Fruit fly (Drosophila melanogaster) whole organism, embryonic: Measurements from ENCODE around the gene trbl.

Source experiments
- Atf3 ChIP-seq: fragments of 200-800 bp; sonication (Bioruptor generic); optimal IDR thresholded peaks from 3 replicates; lab custom pipeline; 2016; ENCODE audit warnings: missing biosample characterization, missing genetic modification characterization
- Atf6 ChIP-seq: fragments of 200-800 bp; sonication (Bioruptor generic); IDR thresholded peaks from 2 replicates; pipeline ENCODE4 v1.3.6; 2022; ENCODE audit warnings: missing biosample characterization, missing genetic modification characterization
- Bgb ChIP-seq: fragments of 200-800 bp; sonication (Bioruptor generic); IDR thresholded peaks from 2 replicates; pipeline ENCODE4 v1.3.6; 2022; ENCODE audit warnings: missing biosample characterization, missing genetic modification characterization; ENCODE audit not compliant: partially characterized antibody
- Bteb2 ChIP-seq: fragments of 200-800 bp; sonication (Bioruptor generic); optimal IDR thresholded peaks from 2 replicates; lab custom pipeline; 2016; ENCODE audit warnings: missing biosample characterization, missing genetic modification characterization
- CG10543 ChIP-seq: fragments of 200-800 bp; sonication (Bioruptor generic); optimal IDR thresholded peaks from 3 replicates; lab custom pipeline; 2017; ENCODE audit warnings: missing biosample characterization, mild to moderate bottlenecking, missing genetic modification characterization, moderate library complexity
- CG10959 ChIP-seq: fragments of 200-800 bp; sonication (Bioruptor generic); IDR thresholded peaks from 2 replicates; pipeline ENCODE4 v1.3.6; 2022; ENCODE audit warnings: missing biosample characterization, missing genetic modification characterization
- CG11504 ChIP-seq: fragments of 200-800 bp; sonication (Bioruptor generic); optimal IDR thresholded peaks from 3 replicates; lab custom pipeline; 2019; ENCODE audit warnings: missing biosample characterization, mild to moderate bottlenecking, missing genetic modification characterization, moderate library complexity
- CG12219 ChIP-seq: fragments of 200-800 bp; sonication (Bioruptor generic); optimal IDR thresholded peaks from 3 replicates; lab custom pipeline; 2018; ENCODE audit warnings: missing biosample characterization, mild to moderate bottlenecking, missing genetic modification characterization
- CG13296 ChIP-seq: fragments of 200-800 bp; sonication (Bioruptor generic); optimal IDR thresholded peaks from 3 replicates; lab custom pipeline; 2018; ENCODE audit warnings: missing biosample characterization, mild to moderate bottlenecking, missing genetic modification characterization
- CG15514 ChIP-seq: fragments of 200-800 bp; sonication (Bioruptor generic); optimal IDR thresholded peaks from 3 replicates; lab custom pipeline; 2017; ENCODE audit warnings: missing biosample characterization, missing genetic modification characterization, mild to moderate bottlenecking, moderate library complexity, missing genetic modification reagents
- CG1647 ChIP-seq: fragments of 200-800 bp; sonication (Bioruptor generic); optimal IDR thresholded peaks from 3 replicates; lab custom pipeline; 2016; ENCODE audit warnings: missing biosample characterization, missing genetic modification characterization
- CG2116 ChIP-seq: fragments of 200-800 bp; sonication (Bioruptor generic); optimal IDR thresholded peaks from 3 replicates; lab custom pipeline; 2018; ENCODE audit warnings: missing biosample characterization, mild to moderate bottlenecking, missing genetic modification characterization
- CG2199 ChIP-seq: fragments of 200-800 bp; sonication (Bioruptor generic); IDR thresholded peaks from 3 replicates; pipeline ENCODE4 v1.3.6; 2022; ENCODE audit warnings: missing biosample characterization, missing genetic modification characterization
- CG30431 ChIP-seq: fragments of 200-800 bp; sonication (Bioruptor generic); optimal IDR thresholded peaks from 2 replicates; lab custom pipeline; 2017; ENCODE audit warnings: missing biosample characterization, missing genetic modification characterization
- CG31365 ChIP-seq: fragments of 200-800 bp; sonication (Bioruptor generic); optimal IDR thresholded peaks from 2 replicates; lab custom pipeline; 2018; ENCODE audit warnings: missing biosample characterization, mild to moderate bottlenecking, missing genetic modification characterization
- CG3281 ChIP-seq: fragments of 200-800 bp; sonication (Bioruptor generic); optimal IDR thresholded peaks from 3 replicates; lab custom pipeline; 2017; ENCODE audit warnings: missing biosample characterization, mild to moderate bottlenecking, missing genetic modification characterization
- CG3726 ChIP-seq: fragments of 200-800 bp; sonication (Bioruptor generic); IDR thresholded peaks from 3 replicates; pipeline ENCODE4, ENCODE4 v1.3.6; 2022; ENCODE audit warnings: missing biosample characterization, missing genetic modification characterization
- CG4282 ChIP-seq: fragments of 200-800 bp; sonication (Bioruptor generic); optimal IDR thresholded peaks from 2 replicates; lab custom pipeline; 2016; ENCODE audit warnings: missing biosample characterization, missing genetic modification characterization
- CG4854 ChIP-seq: fragments of 200-800 bp; sonication (Bioruptor generic); optimal IDR thresholded peaks from 2 replicates; lab custom pipeline; 2016; ENCODE audit warnings: missing biosample characterization, missing genetic modification characterization, inconsistent platforms
- CG5245 ChIP-seq: fragments of 200-800 bp; sonication (Bioruptor generic); optimal IDR thresholded peaks from 3 replicates; lab custom pipeline; 2016; ENCODE audit warnings: missing biosample characterization, missing genetic modification characterization
- D ChIP-seq, 2 experiments: fragments of 200-800 bp in 1 of 2; fragments of >200 bp in 1 of 2; sonication (Bioruptor generic) in 1 of 2; optimal IDR thresholded peaks; 2 replicates in 1 of 2; 3 replicates in 1 of 2; lab custom pipeline; 2017; ENCODE audit warnings: mild to moderate bottlenecking in 1 of 2, missing biosample characterization in 1 of 2, missing genetic modification characterization in 1 of 2, missing genetic modification reagents in 1 of 2
- Elba2 ChIP-seq: fragments of 200-800 bp; sonication (Bioruptor generic); optimal IDR thresholded peaks from 3 replicates; lab custom pipeline; 2016; ENCODE audit warnings: missing biosample characterization, missing genetic modification characterization
- Ets97D ChIP-seq: fragments of 200-800 bp; sonication (Bioruptor generic); optimal IDR thresholded peaks from 3 replicates; lab custom pipeline; 2016; ENCODE audit warnings: missing biosample characterization, missing genetic modification characterization
- Hmx ChIP-seq: fragments of 200-800 bp; sonication (Bioruptor generic); optimal IDR thresholded peaks from 2 replicates; lab custom pipeline; 2016; ENCODE audit warnings: missing biosample characterization, missing genetic modification characterization
- Hsf ChIP-seq: fragments of 200-800 bp; sonication (Bioruptor generic); optimal IDR thresholded peaks from 3 replicates; lab custom pipeline; 2016; ENCODE audit warnings: missing biosample characterization, missing genetic modification characterization
- Mad ChIP-seq: fragments of 200-800 bp; sonication (Bioruptor generic); optimal IDR thresholded peaks from 2 replicates; lab custom pipeline; 2016; ENCODE audit warnings: missing biosample characterization, missing genetic modification characterization
- NfI ChIP-seq: fragments of 200-800 bp; sonication (Bioruptor generic); optimal IDR thresholded peaks from 3 replicates; lab custom pipeline; 2018; ENCODE audit warnings: missing biosample characterization, mild to moderate bottlenecking, missing genetic modification characterization, moderate library complexity
- PHDP ChIP-seq: fragments of 200-800 bp; sonication (Bioruptor generic); optimal IDR thresholded peaks from 3 replicates; lab custom pipeline; 2018; ENCODE audit warnings: missing biosample characterization, mild to moderate bottlenecking, missing genetic modification characterization, moderate library complexity
- Sry-δ ChIP-seq: fragments of 200-800 bp; sonication (Bioruptor generic); optimal IDR thresholded peaks from 2 replicates; lab custom pipeline; 2016; ENCODE audit warnings: missing biosample characterization, missing genetic modification characterization
- Ssrp ChIP-seq: fragments of 200-800 bp; sonication (Bioruptor generic); optimal IDR thresholded peaks from 2 replicates; lab custom pipeline; 2018; ENCODE audit warnings: missing biosample characterization, mild to moderate bottlenecking, missing genetic modification characterization, moderate library complexity
- ac ChIP-seq: fragments of 200-800 bp; sonication (Bioruptor generic); optimal IDR thresholded peaks from 3 replicates; lab custom pipeline; 2017; ENCODE audit warnings: missing biosample characterization, mild to moderate bottlenecking, missing genetic modification characterization
- ap ChIP-seq: fragments of 200-800 bp; sonication (Bioruptor generic); IDR thresholded peaks from 2 replicates; pipeline ENCODE4 v1.3.6; 2022; ENCODE audit warnings: missing biosample characterization, missing genetic modification characterization
- ase ChIP-seq: fragments of 200-800 bp; sonication (Bioruptor generic); IDR thresholded peaks from 3 replicates; pipeline ENCODE4 v1.3.6; 2022; ENCODE audit warnings: missing biosample characterization, missing genetic modification characterization
- br ChIP-seq: fragments of >200 bp; optimal IDR thresholded peaks from 2 replicates; lab custom pipeline; 2017
- cato ChIP-seq: fragments of 200-800 bp; sonication (Bioruptor generic); optimal IDR thresholded peaks from 2 replicates; lab custom pipeline; 2016; ENCODE audit warnings: missing biosample characterization, missing genetic modification characterization, borderline replicate concordance
- chif ChIP-seq, 2 experiments: fragments of 200-800 bp; sonication (Bioruptor generic); optimal IDR thresholded peaks; 3 replicates each; lab custom pipeline; 2016; ENCODE audit warnings: missing biosample characterization in 2 of 2, missing genetic modification characterization in 2 of 2
- chinmo ChIP-seq: fragments of 200-800 bp; sonication (Bioruptor generic); IDR thresholded peaks from 4 replicates; pipeline ENCODE4 v1.3.6; 2022; ENCODE audit warnings: missing biosample characterization, missing genetic modification characterization; ENCODE audit not compliant: partially characterized antibody
- cwo ChIP-seq: fragments of 200-800 bp; sonication (Bioruptor generic); optimal IDR thresholded peaks from 3 replicates; lab custom pipeline; 2017; ENCODE audit warnings: missing biosample characterization, missing genetic modification characterization, mild to moderate bottlenecking, moderate library complexity, missing genetic modification reagents
- en ChIP-seq: fragments of 200-800 bp; sonication (Bioruptor generic); optimal IDR thresholded peaks from 2 replicates; lab custom pipeline; 2016; ENCODE audit warnings: missing biosample characterization, missing genetic modification characterization
- fd64A ChIP-seq: fragments of 200-800 bp; sonication (Bioruptor generic); optimal IDR thresholded peaks from 3 replicates; lab custom pipeline; 2018; ENCODE audit warnings: missing biosample characterization, mild to moderate bottlenecking, missing genetic modification characterization
- fd96Cb ChIP-seq: fragments of 200-800 bp; sonication (Bioruptor generic); optimal IDR thresholded peaks from 2 replicates; lab custom pipeline; 2018; ENCODE audit warnings: missing biosample characterization, mild to moderate bottlenecking, missing genetic modification characterization, moderate library complexity
- gce ChIP-seq: fragments of 200-800 bp; sonication (Bioruptor generic); IDR thresholded peaks from 3 replicates; pipeline ENCODE4 v1.3.6; 2022; ENCODE audit warnings: missing biosample characterization, missing genetic modification characterization
- grn ChIP-seq: fragments of 200-800 bp; sonication (Bioruptor generic); optimal IDR thresholded peaks from 3 replicates; lab custom pipeline; 2017; ENCODE audit warnings: missing biosample characterization, missing genetic modification characterization
- ind ChIP-seq: fragments of 200-800 bp; sonication (Bioruptor generic); optimal IDR thresholded peaks from 3 replicates; lab custom pipeline; 2016; ENCODE audit warnings: missing biosample characterization, missing genetic modification characterization
- maf-S ChIP-seq: fragments of 200-800 bp; sonication (Bioruptor generic); optimal IDR thresholded peaks from 2 replicates; lab custom pipeline; 2016; ENCODE audit warnings: missing biosample characterization, missing genetic modification characterization
- mirr ChIP-seq: fragments of 200-800 bp; sonication (Bioruptor generic); optimal IDR thresholded peaks from 3 replicates; lab custom pipeline; 2018; ENCODE audit warnings: missing biosample characterization, mild to moderate bottlenecking, missing genetic modification characterization
- pita ChIP-seq: fragments of 200-800 bp; sonication (Bioruptor generic); optimal IDR thresholded peaks from 2 replicates; lab custom pipeline; 2017; ENCODE audit warnings: missing biosample characterization, mild to moderate bottlenecking, missing genetic modification characterization
- pzg ChIP-seq: fragments of 200-800 bp; sonication (Bioruptor generic); optimal IDR thresholded peaks from 3 replicates; lab custom pipeline; 2018; ENCODE audit warnings: missing biosample characterization, mild to moderate bottlenecking, missing genetic modification characterization, moderate library complexity
- ranshi ChIP-seq: fragments of 200-800 bp; sonication (Bioruptor generic); IDR thresholded peaks from 2 replicates; pipeline ENCODE4 v1.3.6; 2022; ENCODE audit warnings: missing biosample characterization, missing genetic modification characterization
- shn ChIP-seq: fragments of 200-800 bp; sonication (Bioruptor generic); optimal IDR thresholded peaks from 3 replicates; lab custom pipeline; 2016; ENCODE audit warnings: missing biosample characterization, missing genetic modification characterization
- slbo ChIP-seq: fragments of 200-800 bp; sonication (Bioruptor generic); IDR thresholded peaks from 2 replicates; pipeline ENCODE4 v1.3.6; 2022; ENCODE audit warnings: missing biosample characterization, missing genetic modification characterization
- tx ChIP-seq: fragments of 200-800 bp; sonication (Bioruptor generic); optimal IDR thresholded peaks from 2 replicates; lab custom pipeline; 2016; ENCODE audit warnings: missing biosample characterization, missing genetic modification characterization

Gene trbl

dm6 chr3L:20385969-20386370 is 15.4 kb downstream of the trbl start (continued):
- no peak for TF ChIP-seq chif (GFP tag; optimal IDR thresholded peaks at IDR 0.05; lab: Kevin White, UChicago)
- peak; percentile 16 for TF ChIP-seq cwo (GFP tag; lab: Kevin White, UChicago)
- TF ChIP-seq CG2199: no peak
- TF ChIP-seq CG15514 (GFP tag; lab: Kevin White, UChicago): peak; percentile 14
- no peak for TF ChIP-seq CG12219
- TF ChIP-seq Bgb: no peak
- no peak for TF ChIP-seq Mad
- TF ChIP-seq gce (GFP tag; lab: Robert Waterston, UW): no peak
- TF ChIP-seq fd64A (GFP tag; lab: Kevin White, UChicago): no peak
- TF ChIP-seq ap (GFP tag; lab: Robert Waterston, UW): no peak
- no peak for TF ChIP-seq Hmx (GFP tag; lab: Kevin White, UChicago)
- no peak for TF ChIP-seq CG5245
- no peak for TF ChIP-seq CG31365 (tag; lab: Kevin White, UChicago)
- no peak for TF ChIP-seq Atf3 (GFP tag; lab: Kevin White, UChicago)
- no peak for TF ChIP-seq Ets97D (GFP tag; lab: Kevin White, UChicago)
- peak; percentile 24 for TF ChIP-seq mirr (GFP tag; lab: Kevin White, UChicago)
- no peak for TF ChIP-seq Hsf (GFP tag; lab: Kevin White, UChicago)
- no peak for TF ChIP-seq Elba2 (GFP tag; lab: Kevin White, UChicago)
- TF ChIP-seq fd96Cb (tag; lab: Kevin White, UChicago): no peak
- TF ChIP-seq CG10543 (GFP tag; lab: Kevin White, UChicago): peak; percentile 77
- TF ChIP-seq shn (GFP tag; lab: Kevin White, UChicago): no peak
- TF ChIP-seq cato: no peak
- no peak for TF ChIP-seq CG10959 (GFP tag; lab: Robert Waterston, UW)
- no peak for TF ChIP-seq br (lab: Kevin White, UChicago)
- no peak for TF ChIP-seq Ssrp (tag; lab: Kevin White, UChicago)
- no peak for TF ChIP-seq CG30431
- 0 out of 2 replicates have a peak, but pooled peaks have one; percentile 18 for TF ChIP-seq Atf6 (GFP tag; lab: Robert Waterston, UW)
- TF ChIP-seq NfI (GFP tag; lab: Kevin White, UChicago): no peak
- no peak for TF ChIP-seq pzg (GFP tag; lab: Kevin White, UChicago)
- no peak for TF ChIP-seq CG3726
- TF ChIP-seq CG2116 (GFP tag; lab: Kevin White, UChicago): no peak
- TF ChIP-seq ind (GFP tag; lab: Kevin White, UChicago): no peak
- no peak for TF ChIP-seq ase (GFP tag; lab: Robert Waterston, UW)
- no peak for TF ChIP-seq Sry-δ
- no peak for TF ChIP-seq tx
- TF ChIP-seq Bteb2 (GFP tag; lab: Kevin White, UChicago): no peak
- TF ChIP-seq CG3281: no peak
- no peak for TF ChIP-seq maf-S (GFP tag; lab: Kevin White, UChicago)
- no peak for TF ChIP-seq en (GFP tag; lab: Kevin White, UChicago)
- no peak for TF ChIP-seq pita (GFP tag; lab: Kevin White, UChicago)
- TF ChIP-seq D (optimal IDR thresholded peaks at IDR 0.05; lab: Kevin White, UChicago): no peak
- TF ChIP-seq D (GFP tag; optimal IDR thresholded peaks at IDR 0.05; lab: Kevin White, UChicago): no peak
- TF ChIP-seq PHDP (tag; lab: Kevin White, UChicago): no peak
- TF ChIP-seq CG4854 (GFP tag; lab: Kevin White, UChicago): no peak
- TF ChIP-seq CG4282 (GFP tag; lab: Kevin White, UChicago): no peak
- 0 out of 2 replicates have a peak, but pooled peaks have one; percentile 14 for TF ChIP-seq ranshi (GFP tag; lab: Robert Waterston, UW)
- TF ChIP-seq slbo (GFP tag; lab: Robert Waterston, UW): no peak
- no peak for TF ChIP-seq CG1647 (GFP tag; lab: Kevin White, UChicago)
- no peak for TF ChIP-seq ac
- TF ChIP-seq CG13296: no peak
- no peak for TF ChIP-seq CG11504 (tag; lab: Kevin White, UChicago)
- TF ChIP-seq grn (GFP tag; lab: Kevin White, UChicago): no peak
- TF ChIP-seq chinmo (GFP tag; lab: Robert Waterston, UW): peak; percentile 55; the same call in 1 of the 4 replicates
